Worm (Caenorhabditis elegans) whole organism, L4/young adult: ENCODE data around the gene btb-19.

Experiments used
- dao-5 ChIP-seq: sonication (generic microtip); optimal IDR thresholded peaks from 2 replicates; lab custom pipeline; 2016; ENCODE audit warnings: missing genotype, missing genetic modification characterization, moderate library complexity, missing compliant biosample characterization
- him-1 ChIP-seq: sonication (generic microtip); optimal IDR thresholded peaks from 2 replicates; lab custom pipeline; 2016; ENCODE audit warnings: missing genotype, missing genetic modification reagents, missing genetic modification characterization, missing compliant biosample characterization

ce11 chrII:14502997-14503396 lies 18.9 kb downstream of the btb-19 start, which contains the start of gene K10H10.6:
- no peak for TF ChIP-seq dao-5
- no peak for TF ChIP-seq him-1 (tag; lab: Kevin White, UChicago)
